Worm (Caenorhabditis elegans) whole organism, early embryonic: ENCODE measurements around the gene C40H5.2.

Source experiments
- B0310.2 ChIP-seq: sonication (generic microtip); optimal IDR thresholded peaks from 2 replicates; lab custom pipeline; 2016; ENCODE audit warnings: mild to moderate bottlenecking, missing genetic modification characterization, missing compliant biosample characterization
- F13C5.2 ChIP-seq: sonication (generic microtip); optimal IDR thresholded peaks from 2 replicates; lab custom pipeline; 2017; ENCODE audit warnings: mild to moderate bottlenecking, missing genetic modification characterization, inconsistent platforms, missing compliant biosample characterization
- aly-1 ChIP-seq: sonication (generic microtip); optimal IDR thresholded peaks from 2 replicates; lab custom pipeline; 2016; ENCODE audit warnings: missing genetic modification characterization, missing compliant biosample characterization
- ama-1 ChIP-seq: fragments of 150-350 bp; optimal IDR thresholded peaks from 2 replicates; lab custom pipeline; 2014
- ceh-13 ChIP-seq: fragments of 200-800 bp; sonication (Bioruptor generic); optimal IDR thresholded peaks from 2 replicates; lab custom pipeline; 2018; ENCODE audit warnings: mild to moderate bottlenecking, missing genetic modification characterization, missing compliant biosample characterization
- ceh-36 ChIP-seq: sonication (generic microtip); optimal IDR thresholded peaks from 2 replicates; lab custom pipeline; 2016; ENCODE audit warnings: missing genetic modification characterization, inconsistent platforms, missing compliant biosample characterization
- ets-7 ChIP-seq: sonication (generic microtip); optimal IDR thresholded peaks from 2 replicates; lab custom pipeline; 2016; ENCODE audit warnings: missing genotype, missing genetic modification characterization, missing compliant biosample characterization
- flt-1 ChIP-seq: fragments of 200-800 bp; sonication (Bioruptor generic); IDR thresholded peaks from 2 replicates; pipeline ENCODE4 v1.3.6; 2022; ENCODE audit warnings: missing genetic modification characterization, missing compliant biosample characterization
- hmbx-1 ChIP-seq: sonication (generic microtip); optimal IDR thresholded peaks from 2 replicates; lab custom pipeline; 2016; ENCODE audit warnings: mild to moderate bottlenecking, missing genetic modification characterization, missing compliant biosample characterization
- hmg-4 ChIP-seq: fragments of 200-800 bp; sonication (Bioruptor generic); optimal IDR thresholded peaks from 2 replicates; lab custom pipeline; 2018; ENCODE audit warnings: mild to moderate bottlenecking, missing genetic modification characterization, missing compliant biosample characterization
- hnd-1 ChIP-seq: sonication (generic microtip); optimal IDR thresholded peaks from 2 replicates; lab custom pipeline; 2016; ENCODE audit warnings: missing genetic modification characterization, missing compliant biosample characterization
- pes-1 ChIP-seq: fragments of 200-800 bp; sonication (Bioruptor generic); IDR thresholded peaks from 2 replicates; pipeline ENCODE4 v1.3.6; 2022; ENCODE audit warnings: missing genetic modification reagents, missing genetic modification characterization, missing compliant biosample characterization
- scrt-1 ChIP-seq: fragments of 200-800 bp; sonication (Bioruptor generic); IDR thresholded peaks from 2 replicates; pipeline ENCODE4 v1.3.6; 2022; ENCODE audit warnings: missing genetic modification characterization, missing compliant biosample characterization
- sea-1 ChIP-seq: fragments of 200-800 bp; sonication (Bioruptor generic); conservative IDR thresholded peaks from 2 replicates; pipeline ENCODE4 v1.3.6; 2022; ENCODE audit warnings: missing genetic modification characterization, missing compliant biosample characterization
- tbx-11 ChIP-seq: fragments of 200-800 bp; sonication (Bioruptor generic); IDR thresholded peaks from 2 replicates; pipeline ENCODE4 v1.3.6; 2022; ENCODE audit warnings: missing genetic modification characterization, missing compliant biosample characterization
- tbx-37 ChIP-seq: fragments of 200-800 bp; sonication (Bioruptor generic); conservative IDR thresholded peaks from 2 replicates; pipeline ENCODE4 v1.3.6; 2022; ENCODE audit warnings: missing genetic modification reagents, missing genetic modification characterization, missing compliant biosample characterization
- tra-4 ChIP-seq: sonication (generic microtip); optimal IDR thresholded peaks from 2 replicates; lab custom pipeline; 2017; ENCODE audit warnings: missing genetic modification characterization, missing compliant biosample characterization

Gene C40H5.2

ce11 chrX:11745821-11746485, at the start of gene C40H5.2:
TSS of gene C40H5.2 (plus strand) at chrX:11746076.
- TF ChIP-seq hnd-1 (tag; lab: Kevin White, UChicago), result no peak
- no peak for TF ChIP-seq sea-1 (GFP tag; lab: Robert Waterston, UW)
- no peak for TF ChIP-seq ets-7 (tag; lab: Kevin White, UChicago)
- TF ChIP-seq tbx-11 (GFP tag; lab: Robert Waterston, UW), result no peak
- TF ChIP-seq B0310.2 (tag; lab: Kevin White, UChicago), result no peak
- TF ChIP-seq hmg-4 (GFP tag; lab: Kevin White, UChicago), result no peak
- no peak for TF ChIP-seq aly-1 (tag; lab: Kevin White, UChicago)
- TF ChIP-seq tra-4 (tag; lab: Kevin White, UChicago), result no peak
- no peak for TF ChIP-seq hmbx-1 (tag; lab: Kevin White, UChicago)
- TF ChIP-seq ceh-13 (GFP tag; lab: Kevin White, UChicago), result no peak
- TF ChIP-seq scrt-1 (GFP tag; lab: Robert Waterston, UW), result no peak

ce11 chrX:11696696-11697095, 49.2 kb upstream of the C40H5.2 start, which contains the start of gene C44C10.12:
TSS of gene C44C10.12 (plus strand) at chrX:11696996.
- TF ChIP-seq B0310.2 (tag; lab: Kevin White, UChicago) (no peak), scrt-1 (GFP tag; lab: Robert Waterston, UW) (no peak), ceh-36 (tag; lab: Kevin White, UChicago) (no peak), tbx-11 (GFP tag; lab: Robert Waterston, UW) (no peak), ets-7 (tag; lab: Kevin White, UChicago) (no peak), aly-1 (tag; lab: Kevin White, UChicago) (no peak), flt-1 (GFP tag; lab: Robert Waterston, UW) (no peak), tra-4 (tag; lab: Kevin White, UChicago) (no peak), F13C5.2 (no peak), tbx-37 (GFP tag; lab: Robert Waterston, UW) (no peak), sea-1 (GFP tag; lab: Robert Waterston, UW) (no peak), pes-1 (GFP tag; lab: Robert Waterston, UW) (no peak), ceh-13 (GFP tag; lab: Kevin White, UChicago) (no peak), ama-1 (lab: Kevin White, UChicago) (no peak), hnd-1 (tag; lab: Kevin White, UChicago) (no peak), hmbx-1 (tag; lab: Kevin White, UChicago) (no peak), hmg-4 (GFP tag; lab: Kevin White, UChicago) (no peak)

ce11 chrX:11700263-11700662, 45.6 kb upstream of the C40H5.2 start, which contains the start of gene C44C10.15:
TSS of gene C44C10.15 (minus strand) at chrX:11700363.
- no peak for TF ChIP-seq flt-1 (GFP tag; lab: Robert Waterston, UW)
- no peak for TF ChIP-seq tbx-37 (GFP tag; lab: Robert Waterston, UW)
- no peak for TF ChIP-seq hnd-1 (tag; lab: Kevin White, UChicago)
- TF ChIP-seq ets-7 (tag; lab: Kevin White, UChicago), result no peak
- TF ChIP-seq B0310.2 (tag; lab: Kevin White, UChicago), result no peak
- no peak for TF ChIP-seq F13C5.2
- no peak for TF ChIP-seq aly-1 (tag; lab: Kevin White, UChicago)
- no peak for TF ChIP-seq ceh-36 (tag; lab: Kevin White, UChicago)
- no peak for TF ChIP-seq sea-1 (GFP tag; lab: Robert Waterston, UW)
- no peak for TF ChIP-seq hmbx-1 (tag; lab: Kevin White, UChicago)
- no peak for TF ChIP-seq hmg-4 (GFP tag; lab: Kevin White, UChicago)
- no peak for TF ChIP-seq scrt-1 (GFP tag; lab: Robert Waterston, UW)
- no peak for TF ChIP-seq pes-1 (GFP tag; lab: Robert Waterston, UW)
- no peak for TF ChIP-seq tra-4 (tag; lab: Kevin White, UChicago)
- no peak for TF ChIP-seq ama-1 (lab: Kevin White, UChicago)
- TF ChIP-seq tbx-11 (GFP tag; lab: Robert Waterston, UW), result no peak

ce11 chrX:11702236-11702635, 43.6 kb upstream of the C40H5.2 start, which contains the start of gene C44C10.3:
TSS of gene C44C10.3 (plus strand) at chrX:11702536.
- no peak for TF ChIP-seq ets-7 (tag; lab: Kevin White, UChicago)
- no peak for TF ChIP-seq ceh-13 (GFP tag; lab: Kevin White, UChicago)
- TF ChIP-seq F13C5.2, result no peak
- TF ChIP-seq hnd-1 (tag; lab: Kevin White, UChicago), result no peak
- no peak for TF ChIP-seq hmg-4 (GFP tag; lab: Kevin White, UChicago)
- no peak for TF ChIP-seq ama-1 (lab: Kevin White, UChicago)
- TF ChIP-seq sea-1 (GFP tag; lab: Robert Waterston, UW), result no peak
- TF ChIP-seq flt-1 (GFP tag; lab: Robert Waterston, UW), result no peak
- TF ChIP-seq tra-4 (tag; lab: Kevin White, UChicago), result no peak
- no peak for TF ChIP-seq ceh-36 (tag; lab: Kevin White, UChicago)
- TF ChIP-seq aly-1 (tag; lab: Kevin White, UChicago), result no peak
- no peak for TF ChIP-seq B0310.2 (tag; lab: Kevin White, UChicago)
- TF ChIP-seq hmbx-1 (tag; lab: Kevin White, UChicago), result no peak

ce11 chrX:11710229-11710628, 35.6 kb upstream of the C40H5.2 start, which contains the start of gene C44C10.11:
TSS of gene C44C10.11 (minus strand) at chrX:11710343.
- no peak for TF ChIP-seq ama-1 (lab: Kevin White, UChicago)
- no peak for TF ChIP-seq B0310.2 (tag; lab: Kevin White, UChicago)
- no peak for TF ChIP-seq hnd-1 (tag; lab: Kevin White, UChicago)
- no peak for TF ChIP-seq hmbx-1 (tag; lab: Kevin White, UChicago)
- TF ChIP-seq ceh-36 (tag; lab: Kevin White, UChicago), result no peak
- no peak for TF ChIP-seq F13C5.2
- TF ChIP-seq sea-1 (GFP tag; lab: Robert Waterston, UW), result no peak
- TF ChIP-seq scrt-1 (GFP tag; lab: Robert Waterston, UW), result no peak
- no peak for TF ChIP-seq aly-1 (tag; lab: Kevin White, UChicago)
- TF ChIP-seq flt-1 (GFP tag; lab: Robert Waterston, UW), result no peak

- TF ChIP-seq hmbx-1 (tag; lab: Kevin White, UChicago), result no peak
Measured at ce11 chrX:11711437-11712080, 34.3 kb upstream of the C40H5.2 start.
